Fruit fly (Drosophila melanogaster) whole organism, embryonic: Measurements from ENCODE around the gene wds.

Experiments
- CG1832 ChIP-seq: fragments of 200-800 bp; sonication (Bioruptor generic); optimal IDR thresholded peaks from 2 replicates; lab custom pipeline; 2017; ENCODE audit warnings: missing biosample characterization, mild to moderate bottlenecking, missing genetic modification characterization, inconsistent platforms
- CG3847 ChIP-seq: fragments of 200-800 bp; sonication (Bioruptor generic); IDR thresholded peaks from 2 replicates; pipeline ENCODE4 v1.3.6; 2022; ENCODE audit warnings: missing biosample characterization, missing genetic modification characterization
- Hr78 ChIP-seq, 2 experiments: fragments of 200-800 bp in 1 of 2; fragments of >200 bp in 1 of 2; sonication (Bioruptor generic) in 1 of 2; optimal IDR thresholded peaks; 2 replicates each; lab custom pipeline; 2017 to 2019; ENCODE audit warnings: missing biosample characterization in 2 of 2, missing genetic modification characterization in 2 of 2, mild to moderate bottlenecking in 1 of 2, moderate library complexity in 1 of 2
- emc ChIP-seq: fragments of 200-800 bp; sonication (Bioruptor generic); optimal IDR thresholded peaks from 2 replicates; lab custom pipeline; 2016; ENCODE audit warnings: missing biosample characterization, missing genetic modification characterization
- tll ChIP-seq, 2 experiments: fragments of 200-800 bp in 1 of 2; fragments of >200 bp in 1 of 2; sonication (Bioruptor generic) in 1 of 2; optimal IDR thresholded peaks; 2 replicates each; lab custom pipeline; 2017 to 2019; ENCODE audit warnings: missing biosample characterization in 2 of 2, missing genetic modification characterization in 2 of 2, mild to moderate bottlenecking in 1 of 2, moderate library complexity in 1 of 2

DNA sequence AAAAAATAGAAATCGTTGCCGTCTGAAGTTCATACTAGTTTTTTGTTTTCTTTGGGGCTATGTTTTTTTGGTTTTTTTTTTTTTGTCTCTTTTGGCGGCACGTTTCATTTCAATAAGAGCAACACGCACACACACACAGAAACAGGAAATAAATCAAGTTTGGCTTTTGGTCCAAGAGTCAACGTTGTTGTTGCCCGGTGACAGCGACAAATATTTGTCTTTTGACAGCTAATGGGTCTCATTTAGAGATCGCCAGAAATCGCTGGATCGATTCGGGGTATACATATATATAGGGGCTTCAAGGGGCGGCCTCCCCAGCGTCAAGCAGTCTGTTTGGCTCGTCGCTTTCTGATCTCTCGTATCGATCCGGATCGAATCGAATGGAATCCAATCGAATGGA lies 48.4 kb upstream of the wds start:
- TF ChIP-seq CG3847 (GFP tag; lab: Robert Waterston, UW) (no peak), tll (GFP tag; optimal IDR thresholded peaks at IDR 0.05; lab: Kevin White, UChicago) (no peak), Hr78 (GFP tag; optimal IDR thresholded peaks at IDR 0.05; lab: Kevin White, UChicago) (no peak), CG1832 (GFP tag; lab: Kevin White, UChicago) (no peak), emc (GFP tag; lab: Kevin White, UChicago) (no peak)
